Fruit fly (Drosophila melanogaster) whole organism, embryonic: ENCODE data around the gene tws.

Experiments
- Asciz ChIP-seq: fragments of 200-800 bp; sonication (Bioruptor generic); optimal IDR thresholded peaks from 2 replicates; lab custom pipeline; 2017; ENCODE audit warnings: missing biosample characterization, mild to moderate bottlenecking, missing genetic modification characterization, missing genetic modification reagents
- BEAF-32 ChIP-seq: fragments of 200-800 bp; sonication (Bioruptor generic); optimal IDR thresholded peaks from 3 replicates; lab custom pipeline; 2017; ENCODE audit warnings: missing biosample characterization, missing genetic modification characterization, mild to moderate bottlenecking, moderate library complexity, missing genetic modification reagents
- Bdp1 ChIP-seq: fragments of 200-800 bp; sonication (Bioruptor generic); optimal IDR thresholded peaks from 3 replicates; lab custom pipeline; 2016; ENCODE audit warnings: missing biosample characterization, missing genetic modification characterization
- CG10321 ChIP-seq: fragments of 200-800 bp; sonication (Bioruptor generic); IDR thresholded peaks from 2 replicates; pipeline ENCODE4 v1.3.6; 2022; ENCODE audit warnings: missing biosample characterization, missing genetic modification characterization
- CG11398 ChIP-seq: fragments of 200-800 bp; sonication (Bioruptor generic); optimal IDR thresholded peaks from 2 replicates; lab custom pipeline; 2016; ENCODE audit warnings: missing biosample characterization, missing genetic modification characterization
- CG11695 ChIP-seq: fragments of 200-800 bp; sonication (Bioruptor generic); IDR thresholded peaks from 3 replicates; pipeline ENCODE4 v1.3.6; 2022; ENCODE audit warnings: missing biosample characterization, missing genetic modification characterization
- CG12104 ChIP-seq: fragments of 200-800 bp; sonication (Bioruptor generic); optimal IDR thresholded peaks from 3 replicates; lab custom pipeline; 2016; ENCODE audit warnings: missing biosample characterization, missing genetic modification characterization
- CG12769 ChIP-seq: fragments of 200-800 bp; sonication (Bioruptor generic); optimal IDR thresholded peaks from 2 replicates; lab custom pipeline; 2019; ENCODE audit warnings: missing biosample characterization, mild to moderate bottlenecking, missing genetic modification characterization, moderate library complexity
- CG13296 ChIP-seq: fragments of 200-800 bp; sonication (Bioruptor generic); optimal IDR thresholded peaks from 3 replicates; lab custom pipeline; 2018; ENCODE audit warnings: missing biosample characterization, mild to moderate bottlenecking, missing genetic modification characterization
- CG2678 ChIP-seq: fragments of 200-800 bp; sonication (Bioruptor generic); optimal IDR thresholded peaks from 3 replicates; lab custom pipeline; 2019; ENCODE audit warnings: missing biosample characterization, mild to moderate bottlenecking, missing genetic modification characterization, moderate library complexity
- CG30431 ChIP-seq: fragments of 200-800 bp; sonication (Bioruptor generic); optimal IDR thresholded peaks from 2 replicates; lab custom pipeline; 2017; ENCODE audit warnings: missing biosample characterization, missing genetic modification characterization
- CG31365 ChIP-seq: fragments of 200-800 bp; sonication (Bioruptor generic); optimal IDR thresholded peaks from 2 replicates; lab custom pipeline; 2018; ENCODE audit warnings: missing biosample characterization, mild to moderate bottlenecking, missing genetic modification characterization
- CG3847 ChIP-seq: fragments of 200-800 bp; sonication (Bioruptor generic); IDR thresholded peaks from 2 replicates; pipeline ENCODE4 v1.3.6; 2022; ENCODE audit warnings: missing biosample characterization, missing genetic modification characterization
- CG6272 ChIP-seq: fragments of 200-800 bp; sonication (Bioruptor generic); IDR thresholded peaks from 2 replicates; pipeline ENCODE4 v1.3.6; 2022; ENCODE audit warnings: missing biosample characterization, missing genetic modification characterization
- CG8290 ChIP-seq, 3 experiments: fragments of 200-800 bp; sonication (Bioruptor generic); optimal IDR thresholded peaks; 2 replicates each; lab custom pipeline; 2016 to 2019; ENCODE audit warnings: missing biosample characterization in 3 of 3, missing genetic modification characterization in 3 of 3, mild to moderate bottlenecking in 2 of 3, moderate library complexity in 1 of 3
- CTCF ChIP-seq: fragments of 200-800 bp; sonication (Bioruptor generic); optimal IDR thresholded peaks from 2 replicates; lab custom pipeline; 2017; ENCODE audit warnings: missing biosample characterization, mild to moderate bottlenecking, missing genetic modification characterization, moderate library complexity
- CkIIα-i1 ChIP-seq: fragments of 200-800 bp; sonication (Bioruptor generic); IDR thresholded peaks from 2 replicates; pipeline ENCODE4 v1.3.6; 2022; ENCODE audit warnings: missing biosample characterization, missing genetic modification characterization
- Deaf1 ChIP-seq: fragments of 200-800 bp; optimal IDR thresholded peaks from 3 replicates; lab custom pipeline; 2019; ENCODE audit warnings: missing biosample characterization, mild to moderate bottlenecking, missing genetic modification characterization, moderate library complexity
- Dp ChIP-seq: fragments of 200-800 bp; sonication (Bioruptor generic); optimal IDR thresholded peaks from 2 replicates; lab custom pipeline; 2018; ENCODE audit warnings: missing biosample characterization, mild to moderate bottlenecking, missing genetic modification characterization, moderate library complexity
- Drgx ChIP-seq: fragments of 200-800 bp; sonication (Bioruptor generic); IDR thresholded peaks from 2 replicates; pipeline ENCODE4 v1.3.6; 2022; ENCODE audit warnings: missing biosample characterization, missing genetic modification characterization
- Elba2 ChIP-seq: fragments of 200-800 bp; sonication (Bioruptor generic); optimal IDR thresholded peaks from 3 replicates; lab custom pipeline; 2016; ENCODE audit warnings: missing biosample characterization, missing genetic modification characterization
- Ets65A ChIP-seq: fragments of 200-800 bp; sonication (Bioruptor generic); peaks from one replicate; lab custom pipeline; 2016; ENCODE audit warnings: missing biosample characterization, missing genetic modification characterization
- Hr3 ChIP-seq: fragments of 200-800 bp; sonication (Bioruptor generic); optimal IDR thresholded peaks from 3 replicates; lab custom pipeline; 2016; ENCODE audit warnings: missing biosample characterization, missing genetic modification characterization
- Hr78 ChIP-seq, 2 experiments: fragments of 200-800 bp in 1 of 2; fragments of >200 bp in 1 of 2; sonication (Bioruptor generic) in 1 of 2; optimal IDR thresholded peaks; 2 replicates each; lab custom pipeline; 2017 to 2019; ENCODE audit warnings: missing biosample characterization in 2 of 2, missing genetic modification characterization in 2 of 2, mild to moderate bottlenecking in 1 of 2, moderate library complexity in 1 of 2
- Med ChIP-seq: fragments of 200-800 bp; sonication (Bioruptor generic); peaks from one replicate; lab custom pipeline; 2016; ENCODE audit warnings: missing biosample characterization, missing genetic modification characterization, mild to moderate bottlenecking, inconsistent platforms, moderate library complexity
- Nf-YB ChIP-seq: fragments of 200-800 bp; sonication (Bioruptor generic); optimal IDR thresholded peaks from 3 replicates; lab custom pipeline; 2019; ENCODE audit warnings: missing biosample characterization, mild to moderate bottlenecking, missing genetic modification characterization, moderate library complexity
- Pdp1 ChIP-seq, 2 experiments: fragments of 200-800 bp; sonication (Bioruptor generic); optimal IDR thresholded peaks; 3 replicates each; lab custom pipeline; 2016; ENCODE audit warnings: missing biosample characterization in 2 of 2, missing genetic modification characterization in 2 of 2, mild to moderate bottlenecking in 1 of 2, moderate library complexity in 1 of 2
- Scr ChIP-seq: fragments of 200-800 bp; sonication (Bioruptor generic); IDR thresholded peaks from 2 replicates; pipeline ENCODE4 v1.3.6; 2022; ENCODE audit warnings: missing biosample characterization, missing genetic modification characterization; ENCODE audit not compliant: partially characterized antibody
- Trl ChIP-seq, 3 experiments: fragments of >200 bp in 2 of 3; fragments of 200-800 bp in 1 of 3; sonication (Bioruptor generic) in 1 of 3; optimal IDR thresholded peaks; 2 replicates in 1 of 3; 3 replicates in 2 of 3; lab custom pipeline; 2016 to 2017; ENCODE audit warnings: missing biosample characterization in 1 of 3, missing genetic modification characterization in 1 of 3
- ara ChIP-seq: fragments of 200-800 bp; sonication (Bioruptor generic); IDR thresholded peaks from 2 replicates; pipeline ENCODE4 v1.3.6; 2022; ENCODE audit warnings: missing biosample characterization, missing genetic modification characterization
- cad ChIP-seq: fragments of >200 bp; optimal IDR thresholded peaks from 2 replicates; lab custom pipeline; 2017; ENCODE audit warnings: missing biosample characterization, missing genetic modification characterization
- cg ChIP-seq: fragments of 200-800 bp; sonication (Bioruptor generic); optimal IDR thresholded peaks from 3 replicates; lab custom pipeline; 2019; ENCODE audit warnings: missing biosample characterization, mild to moderate bottlenecking, missing genetic modification characterization, moderate library complexity
- chinmo ChIP-seq: fragments of 200-800 bp; sonication (Bioruptor generic); IDR thresholded peaks from 4 replicates; pipeline ENCODE4 v1.3.6; 2022; ENCODE audit warnings: missing biosample characterization, missing genetic modification characterization; ENCODE audit not compliant: partially characterized antibody
- crc ChIP-seq: fragments of 200-800 bp; sonication (Bioruptor generic); optimal IDR thresholded peaks from 2 replicates; lab custom pipeline; 2016; ENCODE audit warnings: missing biosample characterization, missing genetic modification characterization
- da ChIP-seq: fragments of 200-800 bp; sonication (Bioruptor generic); optimal IDR thresholded peaks from 2 replicates; lab custom pipeline; 2016; ENCODE audit warnings: missing biosample characterization, missing genetic modification characterization
- dpn ChIP-seq, 2 experiments: fragments of 200-800 bp; sonication (Bioruptor generic); optimal IDR thresholded peaks; 3 replicates each; lab custom pipeline; 2016; ENCODE audit warnings: missing biosample characterization in 2 of 2, missing genetic modification characterization in 2 of 2
- gsb-n ChIP-seq: fragments of 200-800 bp; sonication (Bioruptor generic); optimal IDR thresholded peaks from 3 replicates; lab custom pipeline; 2018; ENCODE audit warnings: missing biosample characterization, mild to moderate bottlenecking, missing genetic modification characterization
- hkb ChIP-seq, 2 experiments: fragments of 200-800 bp in 1 of 2; fragments of >200 bp in 1 of 2; sonication (Bioruptor generic) in 1 of 2; IDR thresholded peaks in 1 of 2; optimal IDR thresholded peaks in 1 of 2; 2 replicates each; pipeline versions ENCODE4 v1.3.6 to Lab custom; 2017 to 2022; ENCODE audit warnings: missing biosample characterization in 1 of 2, missing genetic modification characterization in 1 of 2
- jigr1 ChIP-seq: fragments of 200-800 bp; sonication (Bioruptor generic); IDR thresholded peaks from 3 replicates; pipeline ENCODE4 v1.3.6; 2022; ENCODE audit warnings: missing biosample characterization, missing genetic modification characterization
- jing ChIP-seq: fragments of 200-800 bp; sonication (Bioruptor generic); optimal IDR thresholded peaks from 2 replicates; lab custom pipeline; 2018; ENCODE audit warnings: missing biosample characterization, mild to moderate bottlenecking, missing genetic modification characterization
- repo ChIP-seq: fragments of 200-800 bp; sonication (Bioruptor generic); optimal IDR thresholded peaks from 2 replicates; lab custom pipeline; 2016; ENCODE audit warnings: missing biosample characterization, missing genetic modification characterization
- scrt ChIP-seq: fragments of 200-800 bp; sonication (Bioruptor generic); optimal IDR thresholded peaks from 2 replicates; lab custom pipeline; 2018; ENCODE audit warnings: missing biosample characterization, mild to moderate bottlenecking, missing genetic modification characterization, moderate library complexity
- sd ChIP-seq: fragments of 200-800 bp; sonication (Bioruptor generic); optimal IDR thresholded peaks from 3 replicates; lab custom pipeline; 2018; ENCODE audit warnings: missing biosample characterization, mild to moderate bottlenecking, missing genetic modification characterization, moderate library complexity
- sob ChIP-seq: fragments of 200-800 bp; sonication (Bioruptor generic); IDR thresholded peaks from 2 replicates; pipeline ENCODE4 v1.3.6; 2022; ENCODE audit warnings: missing biosample characterization, missing genetic modification characterization
- sqz ChIP-seq: fragments of 200-800 bp; sonication (Bioruptor generic); optimal IDR thresholded peaks from 3 replicates; lab custom pipeline; 2018; ENCODE audit warnings: missing biosample characterization, mild to moderate bottlenecking, missing genetic modification characterization
- sr ChIP-seq: fragments of 200-800 bp; sonication (Bioruptor generic); IDR thresholded peaks from 3 replicates; pipeline ENCODE4 v1.3.6; 2022; ENCODE audit warnings: missing biosample characterization, missing genetic modification characterization

Gene tws

DNA sequence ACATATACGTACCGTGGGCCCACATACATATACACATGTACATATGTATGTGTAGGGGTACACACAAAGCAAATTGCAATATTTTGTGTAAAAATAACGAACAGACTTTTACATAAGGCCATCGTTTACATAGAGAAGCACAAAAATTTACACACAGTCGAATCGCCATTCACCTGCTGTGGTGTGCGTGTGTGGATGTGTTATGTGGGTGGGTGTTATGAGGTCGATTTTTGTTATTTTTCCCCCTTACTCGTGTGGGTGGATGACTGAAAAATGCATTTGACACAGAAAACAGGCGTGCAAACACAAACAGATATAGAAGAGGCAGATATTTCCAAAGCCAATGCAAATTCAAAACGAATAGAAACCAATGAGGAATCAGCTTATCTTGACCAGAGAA is 44.5 kb downstream of the tws start:
- TF ChIP-seq cg: peak; percentile 25
- no peak for TF ChIP-seq crc
- no peak for TF ChIP-seq jigr1
- TF ChIP-seq sr (GFP tag; lab: Robert Waterston, UW): peak; percentile 95
- TF ChIP-seq repo (GFP tag; lab: Kevin White, UChicago): no peak
- TF ChIP-seq da (GFP tag; lab: Kevin White, UChicago): no peak
- TF ChIP-seq Pdp1 (GFP tag; optimal IDR thresholded peaks at IDR 0.05; lab: Kevin White, UChicago): peak in 1 of 2 experiments; percentile 8
- no peak for TF ChIP-seq CG12104 (GFP tag; lab: Kevin White, UChicago)
- TF ChIP-seq CG3847 (GFP tag; lab: Robert Waterston, UW): 0 out of 2 replicates have a peak, but pooled peaks have one; percentile 8
- TF ChIP-seq chinmo: 0 out of 4 replicates have a peak, but pooled peaks have one; percentile 13
- no peak for TF ChIP-seq Nf-YB (GFP tag; lab: Kevin White, UChicago)
- TF ChIP-seq Med (GFP tag; lab: Kevin White, UChicago): peak; percentile 48

DNA sequence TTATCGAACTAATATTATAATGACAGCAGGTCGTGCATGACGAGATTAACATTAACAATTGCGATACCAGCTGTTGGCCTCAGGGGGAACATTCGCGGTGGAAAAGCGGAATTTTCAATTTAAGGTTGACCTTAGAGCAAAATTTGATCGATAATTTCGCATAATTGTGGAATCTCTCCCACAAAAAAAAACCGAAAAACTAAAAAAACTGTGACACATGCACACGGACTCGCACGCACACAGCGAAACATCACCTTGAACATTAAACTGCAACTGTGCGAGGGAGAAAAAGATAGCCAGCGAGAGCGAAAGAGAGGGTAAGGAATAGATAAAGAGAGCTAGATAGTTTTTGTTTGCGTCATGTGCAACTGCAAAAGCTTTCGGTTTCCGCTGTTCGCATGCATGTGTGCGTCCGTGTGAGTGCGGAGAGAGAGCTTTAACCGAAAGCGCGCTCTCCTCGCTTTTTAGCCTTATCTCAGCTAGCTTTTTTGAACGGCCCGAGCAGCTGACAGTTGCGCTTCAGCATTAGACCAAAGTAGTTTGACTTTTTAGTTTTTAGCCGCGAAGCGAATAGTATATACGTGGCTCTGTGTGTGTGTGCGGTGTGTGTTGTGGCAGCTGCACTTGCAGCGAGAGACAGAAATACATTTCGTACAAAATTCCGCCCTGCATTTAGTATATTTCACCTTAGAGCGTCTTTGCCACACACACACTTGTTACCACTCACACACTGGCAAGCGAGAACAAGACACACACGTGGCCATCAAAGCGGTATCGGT is 46.1 kb downstream of the tws start:
- TF ChIP-seq CG6272 (GFP tag; lab: Robert Waterston, UW): no peak
- TF ChIP-seq CG13296 (GFP tag; lab: Kevin White, UChicago): peak; percentile 18
- TF ChIP-seq CkIIα-i1 (GFP tag; lab: Robert Waterston, UW): no peak
- TF ChIP-seq Deaf1: peak; percentile 55
- peak; percentile 14; the same call in 1 of the 2 replicates for TF ChIP-seq CG10321 (GFP tag; lab: Robert Waterston, UW)
- TF ChIP-seq CG2678 (tag; lab: Kevin White, UChicago): peak; percentile 21
- TF ChIP-seq Elba2 (GFP tag; lab: Kevin White, UChicago): no peak
- no peak for TF ChIP-seq Dp
- peak; percentile 62 for TF ChIP-seq Ets65A (GFP tag; lab: Kevin White, UChicago)
- TF ChIP-seq gsb-n: no peak
- TF ChIP-seq chinmo: peak; percentile 100
- TF ChIP-seq jing (GFP tag; lab: Kevin White, UChicago): no peak
- TF ChIP-seq CG11398: no peak
- TF ChIP-seq cad (GFP tag; lab: Kevin White, UChicago): no peak
- no peak for TF ChIP-seq BEAF-32 (GFP tag; lab: Kevin White, UChicago)
- 0 out of 2 replicates have a peak, but pooled peaks have one; percentile 30 for TF ChIP-seq Scr (GFP tag; lab: Robert Waterston, UW)
- TF ChIP-seq CG11695 (GFP tag; lab: Robert Waterston, UW): peak; percentile 27; the same call in 1 of the 3 replicates
- peak; percentile 44 for TF ChIP-seq CTCF (GFP tag; lab: Kevin White, UChicago)
- TF ChIP-seq CG31365: peak; percentile 8
- no peak for TF ChIP-seq CG30431 (GFP tag; lab: Kevin White, UChicago)
- TF ChIP-seq Hr78 (GFP tag; optimal IDR thresholded peaks at IDR 0.05; lab: Kevin White, UChicago): peak in 1 of 2 experiments; percentile 40
- 0 out of 2 replicates have a peak, but pooled peaks have one; percentile 12 for TF ChIP-seq ara (GFP tag; lab: Robert Waterston, UW)
- peak; percentile 20 for TF ChIP-seq sd
- TF ChIP-seq sqz (GFP tag; lab: Kevin White, UChicago): peak; percentile 50
- TF ChIP-seq Med (GFP tag; lab: Kevin White, UChicago): peak; percentile 84
- peak; percentile 1 for TF ChIP-seq scrt (GFP tag; lab: Kevin White, UChicago)
- no peak for TF ChIP-seq hkb (optimal IDR thresholded peaks at IDR 0.05; lab: Kevin White, UChicago)
- TF ChIP-seq hkb (GFP tag; IDR thresholded peaks at IDR 0.05; lab: Robert Waterston, UW): peak; percentile 30
- TF ChIP-seq Trl (optimal IDR thresholded peaks at IDR 0.05; lab: Kevin White, UChicago): peak; percentile 83 to 91
- TF ChIP-seq Trl (GFP tag; optimal IDR thresholded peaks at IDR 0.05; lab: Kevin White, UChicago): no peak
- peak; percentile 36 for TF ChIP-seq Drgx (GFP tag; lab: Robert Waterston, UW)
- TF ChIP-seq Hr3 (GFP tag; lab: Kevin White, UChicago): no peak
- peak; percentile 55 for TF ChIP-seq sob (GFP tag; lab: Robert Waterston, UW)
- TF ChIP-seq CG8290 (GFP tag; optimal IDR thresholded peaks at IDR 0.05; lab: Kevin White, UChicago): no peak
- TF ChIP-seq CG8290 (tag; optimal IDR thresholded peaks at IDR 0.05; lab: Kevin White, UChicago): peak in 1 of 2 experiments; percentile 14
- no peak for TF ChIP-seq dpn (GFP tag; optimal IDR thresholded peaks at IDR 0.05; lab: Kevin White, UChicago)
- TF ChIP-seq Bdp1 (GFP tag; lab: Kevin White, UChicago): no peak
- TF ChIP-seq Asciz (GFP tag; lab: Kevin White, UChicago): no peak
- peak; percentile 43 for TF ChIP-seq CG12769 (tag; lab: Kevin White, UChicago)
